Worm (Caenorhabditis elegans) whole organism, L2 larva: ENCODE data around the gene pmp-4.

Experiments
- C34F6.9 ChIP-seq: fragments of 150-350 bp; optimal IDR thresholded peaks from 2 replicates; lab custom pipeline; 2014; ENCODE audit warnings: missing biosample characterization, missing genetic modification characterization
- F13H6.1 ChIP-seq: sonication (generic microtip); optimal IDR thresholded peaks from 2 replicates; lab custom pipeline; 2016; ENCODE audit warnings: missing genetic modification characterization, missing compliant biosample characterization
- R02D3.7 ChIP-seq: fragments of 150-350 bp; optimal IDR thresholded peaks from 2 replicates; lab custom pipeline; 2014; ENCODE audit warnings: missing biosample characterization, missing genetic modification characterization
- Y55F3AM.14 ChIP-seq: fragments of 200-800 bp; sonication (Bioruptor generic); optimal IDR thresholded peaks from 2 replicates; lab custom pipeline; 2018; ENCODE audit warnings: mild to moderate bottlenecking, missing genetic modification characterization, missing compliant biosample characterization
- ZK546.5 ChIP-seq: sonication (generic microtip); optimal IDR thresholded peaks from 2 replicates; lab custom pipeline; 2017; ENCODE audit warnings: missing biosample characterization, missing genetic modification characterization
- alr-1 ChIP-seq: fragments of 150-350 bp; optimal IDR thresholded peaks from 2 replicates; lab custom pipeline; 2014; ENCODE audit warnings: missing biosample characterization, missing genetic modification characterization
- blmp-1 ChIP-seq: sonication (generic microtip); optimal IDR thresholded peaks from 2 replicates; lab custom pipeline; 2017; ENCODE audit warnings: missing genetic modification characterization, mild to moderate bottlenecking, missing compliant biosample characterization, antibody characterized with exemption, moderate library complexity; ENCODE audit not compliant: insufficient read depth
- ceh-16 ChIP-seq: fragments of 150-350 bp; optimal IDR thresholded peaks from 2 replicates; lab custom pipeline; 2014; ENCODE audit warnings: missing biosample characterization, missing genetic modification characterization
- ceh-82 ChIP-seq: fragments of 150-350 bp; optimal IDR thresholded peaks from 2 replicates; lab custom pipeline; 2014; ENCODE audit warnings: missing biosample characterization, missing genetic modification characterization
- egl-27 ChIP-seq: sonication (generic microtip); optimal IDR thresholded peaks from 3 replicates; lab custom pipeline; 2017; ENCODE audit warnings: missing biosample characterization, missing genetic modification reagents, missing genetic modification characterization
- elt-1 ChIP-seq: fragments of 150-350 bp; optimal IDR thresholded peaks from 2 replicates; lab custom pipeline; 2014; ENCODE audit warnings: missing biosample characterization, missing genetic modification characterization
- elt-3 ChIP-seq: sonication (generic microtip); optimal IDR thresholded peaks from 2 replicates; lab custom pipeline; 2017; ENCODE audit warnings: missing biosample characterization, missing genetic modification characterization
- fos-1 ChIP-seq: fragments of 150-350 bp; optimal IDR thresholded peaks from 2 replicates; lab custom pipeline; 2014; ENCODE audit warnings: missing biosample characterization, missing genetic modification characterization
- gmeb-1 ChIP-seq: fragments of 150-350 bp; optimal IDR thresholded peaks from 2 replicates; lab custom pipeline; 2014; ENCODE audit warnings: missing biosample characterization, missing genetic modification characterization
- lin-13 ChIP-seq: fragments of 150-350 bp; optimal IDR thresholded peaks from 2 replicates; lab custom pipeline; 2014; ENCODE audit warnings: missing biosample characterization, missing genetic modification reagents, missing genetic modification characterization
- lin-39 ChIP-seq: fragments of 150-350 bp; optimal IDR thresholded peaks from 2 replicates; lab custom pipeline; 2014; ENCODE audit warnings: missing biosample characterization, missing genetic modification reagents, missing genetic modification characterization
- mdl-1 ChIP-seq, 2 experiments: fragments of 150-350 bp in 1 of 2; sonication (generic microtip) in 1 of 2; optimal IDR thresholded peaks; 2 replicates each; lab custom pipeline; 2017; ENCODE audit warnings: missing biosample characterization in 2 of 2, missing genetic modification characterization in 2 of 2
- nhr-10 ChIP-seq: sonication (generic microtip); optimal IDR thresholded peaks from 2 replicates; lab custom pipeline; 2017; ENCODE audit warnings: missing biosample characterization, missing genetic modification characterization
- nhr-11 ChIP-seq: fragments of 150-350 bp; optimal IDR thresholded peaks from 2 replicates; lab custom pipeline; 2014; ENCODE audit warnings: missing biosample characterization, missing genetic modification characterization
- nhr-21 ChIP-seq: fragments of 150-350 bp; optimal IDR thresholded peaks from 2 replicates; lab custom pipeline; 2014; ENCODE audit warnings: missing biosample characterization, missing genetic modification characterization
- nhr-23 ChIP-seq: fragments of 150-350 bp; optimal IDR thresholded peaks from 2 replicates; lab custom pipeline; 2014; ENCODE audit warnings: missing biosample characterization, missing genetic modification reagents, missing genetic modification characterization
- nhr-237 ChIP-seq: fragments of 150-350 bp; optimal IDR thresholded peaks from 2 replicates; lab custom pipeline; 2014; ENCODE audit warnings: missing biosample characterization, missing genetic modification characterization
- nhr-25 ChIP-seq: fragments of 150-350 bp; sonication (generic microtip); optimal IDR thresholded peaks from 3 replicates; lab custom pipeline; 2014; ENCODE audit warnings: missing biosample characterization, missing genetic modification characterization
- nhr-6 ChIP-seq: fragments of 150-350 bp; optimal IDR thresholded peaks from 2 replicates; lab custom pipeline; 2014; ENCODE audit warnings: missing biosample characterization, missing genetic modification characterization
- nhr-77 ChIP-seq: fragments of 150-350 bp; optimal IDR thresholded peaks from 2 replicates; lab custom pipeline; 2014; ENCODE audit warnings: missing biosample characterization, missing genetic modification characterization
- peb-1 ChIP-seq: fragments of 150-350 bp; optimal IDR thresholded peaks from 2 replicates; lab custom pipeline; 2014; ENCODE audit warnings: missing biosample characterization, missing genetic modification characterization
- skn-1 ChIP-seq: sonication (generic microtip); optimal IDR thresholded peaks from 2 replicates; lab custom pipeline; 2017; ENCODE audit warnings: missing biosample characterization, missing genetic modification characterization
- sma-3 ChIP-seq: sonication (generic microtip); optimal IDR thresholded peaks from 2 replicates; lab custom pipeline; 2016; ENCODE audit warnings: missing genetic modification reagents, missing genetic modification characterization, missing compliant biosample characterization
- sma-9 ChIP-seq, 2 experiments: fragments of 150-350 bp in 1 of 2; sonication (generic microtip) in 1 of 2; optimal IDR thresholded peaks; 2 replicates each; lab custom pipeline; 2014 to 2016; ENCODE audit warnings: missing genetic modification characterization in 2 of 2, mild to moderate bottlenecking in 1 of 2, missing biosample characterization in 1 of 2, missing compliant biosample characterization in 1 of 2, missing genetic modification reagents in 1 of 2, moderate library complexity in 1 of 2
- snpc-4 ChIP-seq: fragments of 150-350 bp; optimal IDR thresholded peaks from 2 replicates; lab custom pipeline; 2014; ENCODE audit warnings: missing biosample characterization, missing genetic modification characterization
- unc-39 ChIP-seq: fragments of 150-350 bp; optimal IDR thresholded peaks from 2 replicates; lab custom pipeline; 2014; ENCODE audit warnings: missing biosample characterization, missing genetic modification characterization
- unc-55 ChIP-seq: fragments of 150-350 bp; sonication (generic microtip); optimal IDR thresholded peaks from 3 replicates; lab custom pipeline; 2014; ENCODE audit warnings: missing biosample characterization, missing genetic modification reagents, missing genetic modification characterization
- unc-62 ChIP-seq: fragments of 150-350 bp; optimal IDR thresholded peaks from 2 replicates; lab custom pipeline; 2014; ENCODE audit warnings: missing biosample characterization, missing genetic modification reagents, missing genetic modification characterization
- zag-1 ChIP-seq: fragments of 150-350 bp; optimal IDR thresholded peaks from 2 replicates; lab custom pipeline; 2014; ENCODE audit warnings: missing biosample characterization, missing genetic modification characterization
- ztf-11 ChIP-seq: sonication (generic microtip); optimal IDR thresholded peaks from 2 replicates; lab custom pipeline; 2017; ENCODE audit warnings: missing biosample characterization, missing genetic modification characterization
- ztf-4 ChIP-seq: fragments of 150-350 bp; optimal IDR thresholded peaks from 2 replicates; lab custom pipeline; 2014; ENCODE audit warnings: missing biosample characterization, missing genetic modification characterization

The pmp-4 gene

DNA sequence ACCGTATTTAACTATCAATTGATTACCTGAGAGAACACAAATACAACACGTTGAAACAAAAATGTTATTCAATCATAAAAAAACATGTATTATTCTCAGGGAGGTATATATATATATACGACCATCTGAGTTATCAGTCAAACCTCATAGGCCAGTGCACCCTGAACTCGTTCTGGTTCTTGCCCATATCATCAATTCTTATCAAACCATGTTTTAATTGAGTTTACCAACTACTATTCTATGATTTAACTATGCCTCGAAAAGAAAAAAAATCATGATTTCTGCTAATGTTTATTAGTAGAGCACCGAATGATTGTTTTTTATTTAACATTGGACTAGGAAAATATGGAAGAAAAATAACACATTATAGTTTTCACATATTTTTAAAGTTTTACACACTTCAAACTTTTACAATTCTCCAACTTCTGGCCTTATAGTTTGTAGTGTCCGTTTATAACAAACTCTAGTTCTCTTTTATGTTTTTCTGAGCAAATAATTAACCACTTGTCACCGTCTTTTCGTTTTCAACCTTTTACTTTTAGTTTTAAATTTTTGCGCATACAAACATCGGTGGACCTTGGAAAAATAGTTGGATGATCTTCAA lies 26.9 kb upstream of the pmp-4 start:
- peak; percentile 53 for TF ChIP-seq fos-1 (tag; lab: Kevin White, UChicago)
- no peak for TF ChIP-seq mdl-1 (tag; optimal IDR thresholded peaks at IDR 0.05; lab: Kevin White, UChicago)
- no peak for TF ChIP-seq ztf-4 (tag; lab: Kevin White, UChicago)
- TF ChIP-seq unc-55 (GFP tag; lab: Kevin White, UChicago): no peak
- no peak for TF ChIP-seq F13H6.1
- TF ChIP-seq blmp-1: no peak

- TF ChIP-seq ceh-82 (tag; lab: Kevin White, UChicago): no peak
- no peak for TF ChIP-seq nhr-237 (tag; lab: Kevin White, UChicago)
- no peak for TF ChIP-seq nhr-21 (tag; lab: Kevin White, UChicago)
- no peak for TF ChIP-seq egl-27 (tag; lab: Kevin White, UChicago)
- no peak for TF ChIP-seq Y55F3AM.14
- TF ChIP-seq nhr-11 (tag; lab: Kevin White, UChicago): no peak
- TF ChIP-seq ztf-4 (tag; lab: Kevin White, UChicago): no peak
- TF ChIP-seq lin-39 (tag; lab: Kevin White, UChicago): no peak
- no peak for TF ChIP-seq ZK546.5
- no peak for TF ChIP-seq peb-1 (tag; lab: Kevin White, UChicago)
Observed at ce11 chrIV:17431287-17431686, 25.9 kb upstream of the pmp-4 start, which contains the start of gene lact-6. TSS of gene lact-6 (minus strand) at chrIV:17431387.

ce11 chrIV:17427423-17427822 lies 22.0 kb upstream of the pmp-4 start, which contains the start of gene C06A12.3:
TSS of gene C06A12.3 (plus strand) at chrIV:17427723.
- no peak for TF ChIP-seq nhr-6 (tag; lab: Kevin White, UChicago)

- no peak for TF ChIP-seq lin-13
- TF ChIP-seq sma-3: no peak
- no peak for TF ChIP-seq lin-39 (tag; lab: Kevin White, UChicago)
- TF ChIP-seq snpc-4 (tag; lab: Kevin White, UChicago): no peak
- TF ChIP-seq nhr-25 (tag; lab: Kevin White, UChicago): no peak
- peak; percentile 32 for TF ChIP-seq C34F6.9
- TF ChIP-seq alr-1 (tag; lab: Kevin White, UChicago): no peak
- peak; percentile 5 for TF ChIP-seq F13H6.1
- no peak for TF ChIP-seq skn-1 (tag; lab: Kevin White, UChicago)
- TF ChIP-seq unc-62 (GFP tag; lab: Kevin White, UChicago): no peak
- no peak for TF ChIP-seq R02D3.7
- TF ChIP-seq nhr-10 (tag; lab: Kevin White, UChicago): no peak
- TF ChIP-seq nhr-23 (tag; lab: Kevin White, UChicago): no peak
- no peak for TF ChIP-seq gmeb-1 (tag; lab: Kevin White, UChicago)
- no peak for TF ChIP-seq ztf-11 (tag; lab: Kevin White, UChicago)
- TF ChIP-seq fos-1 (tag; lab: Kevin White, UChicago): no peak
- no peak for TF ChIP-seq ceh-16 (tag; lab: Kevin White, UChicago)
- TF ChIP-seq zag-1 (tag; lab: Kevin White, UChicago): no peak
- TF ChIP-seq elt-1 (tag; lab: Kevin White, UChicago): no peak
- peak; percentile 64 for TF ChIP-seq unc-55 (GFP tag; lab: Kevin White, UChicago)
- TF ChIP-seq nhr-237 (tag; lab: Kevin White, UChicago): no peak
- TF ChIP-seq ceh-82 (tag; lab: Kevin White, UChicago): no peak
- peak; percentile 33 for TF ChIP-seq sma-9 (GFP tag; optimal IDR thresholded peaks at IDR 0.05; lab: Kevin White, UChicago)
- TF ChIP-seq sma-9 (tag; optimal IDR thresholded peaks at IDR 0.05; lab: Kevin White, UChicago): no peak
- no peak for TF ChIP-seq mdl-1 (tag; optimal IDR thresholded peaks at IDR 0.05; lab: Kevin White, UChicago)
- TF ChIP-seq nhr-11 (tag; lab: Kevin White, UChicago): no peak
- TF ChIP-seq ZK546.5: no peak
- TF ChIP-seq, all 48 proteins: peak for 4
Observed at ce11 chrIV:17426970-17427369, 21.5 kb upstream of the pmp-4 start.

DNA sequence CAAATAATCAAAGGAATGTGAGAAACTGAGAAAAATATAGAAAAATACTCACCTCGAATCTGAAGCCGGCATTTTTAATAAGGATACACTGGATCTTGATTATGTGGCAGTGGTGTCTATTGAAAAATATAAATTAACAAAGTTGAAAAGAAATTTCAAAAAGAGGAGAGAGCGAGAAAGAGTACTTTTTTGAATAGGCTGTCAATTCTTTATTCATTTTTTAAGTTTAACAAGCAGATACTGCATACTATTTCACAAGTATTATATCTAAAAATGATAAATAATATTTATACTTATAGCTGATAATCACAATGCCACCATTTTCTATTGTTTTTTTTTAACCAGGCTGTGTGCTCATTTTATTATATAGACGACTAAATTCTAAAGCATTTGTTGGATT lies 12.3 kb upstream of the pmp-4 start, which contains the start of gene npr-26:
TSS of gene npr-26 (minus strand) at position 101 of the 400 bp plus-strand sequence.
- no peak for TF ChIP-seq elt-3
- no peak for TF ChIP-seq F13H6.1
- no peak for TF ChIP-seq nhr-10 (tag; lab: Kevin White, UChicago)
- TF ChIP-seq ZK546.5: no peak
- TF ChIP-seq nhr-23 (tag; lab: Kevin White, UChicago): no peak
- no peak for TF ChIP-seq nhr-11 (tag; lab: Kevin White, UChicago)
- TF ChIP-seq skn-1 (tag; lab: Kevin White, UChicago): no peak
- TF ChIP-seq unc-39 (tag; lab: Kevin White, UChicago): no peak
- TF ChIP-seq nhr-21 (tag; lab: Kevin White, UChicago): no peak
- no peak for TF ChIP-seq nhr-77 (tag; lab: Kevin White, UChicago)
- no peak for TF ChIP-seq ceh-16 (tag; lab: Kevin White, UChicago)
- no peak for TF ChIP-seq lin-39 (tag; lab: Kevin White, UChicago)
- TF ChIP-seq egl-27 (tag; lab: Kevin White, UChicago): no peak
- no peak for TF ChIP-seq nhr-25 (tag; lab: Kevin White, UChicago)
- TF ChIP-seq ceh-82 (tag; lab: Kevin White, UChicago): no peak
- no peak for TF ChIP-seq zag-1 (tag; lab: Kevin White, UChicago)
- TF ChIP-seq nhr-237 (tag; lab: Kevin White, UChicago): no peak
